Fruit fly (Drosophila melanogaster) whole organism, embryonic: ENCODE results near the gene RhoBTB.
A peak's percentile ranks its signal among the peaks of the same experiment; 100 is the strongest.

ENCODE experiments used
- Abd-B ChIP-seq: fragments of 200-800 bp; sonication (Bioruptor generic); optimal IDR thresholded peaks from 2 replicates; lab custom pipeline; 2018; ENCODE audit warnings: missing biosample characterization, mild to moderate bottlenecking, missing genetic modification characterization, moderate library complexity
- BtbVII ChIP-seq: fragments of 200-800 bp; sonication (Bioruptor generic); optimal IDR thresholded peaks from 3 replicates; lab custom pipeline; 2017; ENCODE audit warnings: missing biosample characterization, mild to moderate bottlenecking, missing genetic modification characterization
- CG10431 ChIP-seq: fragments of 200-800 bp; sonication (Bioruptor generic); optimal IDR thresholded peaks from 3 replicates; lab custom pipeline; 2018; ENCODE audit warnings: missing biosample characterization, mild to moderate bottlenecking, missing genetic modification characterization
- CG11504 ChIP-seq: fragments of 200-800 bp; sonication (Bioruptor generic); optimal IDR thresholded peaks from 3 replicates; lab custom pipeline; 2019; ENCODE audit warnings: missing biosample characterization, mild to moderate bottlenecking, missing genetic modification characterization, moderate library complexity
- CG11696 ChIP-seq: fragments of 200-800 bp; sonication (Bioruptor generic); IDR thresholded peaks from 2 replicates; pipeline ENCODE4 v1.3.6; 2022; ENCODE audit warnings: missing biosample characterization, missing genetic modification characterization
- CG12155 ChIP-seq: fragments of 200-800 bp; sonication (Bioruptor generic); optimal IDR thresholded peaks from 3 replicates; lab custom pipeline; 2016; ENCODE audit warnings: missing biosample characterization, missing genetic modification characterization
- CG12769 ChIP-seq: fragments of 200-800 bp; sonication (Bioruptor generic); optimal IDR thresholded peaks from 2 replicates; lab custom pipeline; 2019; ENCODE audit warnings: missing biosample characterization, mild to moderate bottlenecking, missing genetic modification characterization, moderate library complexity
- CG16815 ChIP-seq: fragments of 200-800 bp; sonication (Bioruptor generic); optimal IDR thresholded peaks from 3 replicates; lab custom pipeline; 2017; ENCODE audit warnings: missing biosample characterization, mild to moderate bottlenecking, missing genetic modification characterization
- CG16863 ChIP-seq: fragments of 200-800 bp; sonication (Bioruptor generic); optimal IDR thresholded peaks from 3 replicates; lab custom pipeline; 2016; ENCODE audit warnings: missing biosample characterization, missing genetic modification characterization
- CG17328 ChIP-seq: fragments of 200-800 bp; sonication (Bioruptor generic); IDR thresholded peaks from 2 replicates; pipeline ENCODE4 v1.3.6; 2022; ENCODE audit warnings: missing biosample characterization, missing genetic modification characterization
- CG17912 ChIP-seq: fragments of 200-800 bp; sonication (Bioruptor generic); optimal IDR thresholded peaks from 2 replicates; lab custom pipeline; 2018; ENCODE audit warnings: missing biosample characterization, mild to moderate bottlenecking, missing genetic modification characterization
- CG2120 ChIP-seq: fragments of 200-800 bp; sonication (Bioruptor generic); optimal IDR thresholded peaks from 3 replicates; lab custom pipeline; 2016; ENCODE audit warnings: missing biosample characterization, missing genetic modification characterization
- CG2199 ChIP-seq: fragments of 200-800 bp; sonication (Bioruptor generic); IDR thresholded peaks from 3 replicates; pipeline ENCODE4 v1.3.6; 2022; ENCODE audit warnings: missing biosample characterization, missing genetic modification characterization
- CG31224 ChIP-seq: fragments of 200-800 bp; sonication (Bioruptor generic); IDR thresholded peaks from 2 replicates; pipeline ENCODE4 v1.3.6; 2022; ENCODE audit warnings: missing biosample characterization, missing genetic modification characterization
- CG33213 ChIP-seq: fragments of 200-800 bp; sonication (Bioruptor generic); optimal IDR thresholded peaks from 3 replicates; lab custom pipeline; 2016; ENCODE audit warnings: missing biosample characterization, missing genetic modification characterization
- CG4282 ChIP-seq: fragments of 200-800 bp; sonication (Bioruptor generic); optimal IDR thresholded peaks from 2 replicates; lab custom pipeline; 2016; ENCODE audit warnings: missing biosample characterization, missing genetic modification characterization
- CG7357 ChIP-seq: fragments of 200-800 bp; sonication (Bioruptor generic); IDR thresholded peaks from 3 replicates; pipeline ENCODE4 v1.3.6; 2022; ENCODE audit warnings: missing biosample characterization, missing genetic modification characterization
- CG7745 ChIP-seq: fragments of 200-800 bp; sonication (Bioruptor generic); optimal IDR thresholded peaks from 2 replicates; lab custom pipeline; 2018; ENCODE audit warnings: missing biosample characterization, mild to moderate bottlenecking, missing genetic modification characterization, moderate library complexity
- CG7786 ChIP-seq: fragments of 200-800 bp; sonication (Bioruptor generic); optimal IDR thresholded peaks from 2 replicates; lab custom pipeline; 2016; ENCODE audit warnings: missing biosample characterization, missing genetic modification characterization
- CG7987 ChIP-seq: fragments of 200-800 bp; sonication (Bioruptor generic); optimal IDR thresholded peaks from 2 replicates; lab custom pipeline; 2018; ENCODE audit warnings: missing biosample characterization, mild to moderate bottlenecking, missing genetic modification characterization, moderate library complexity
- CG9215 ChIP-seq: fragments of 200-800 bp; sonication (Bioruptor generic); IDR thresholded peaks from 2 replicates; pipeline ENCODE4 v1.3.6; 2022; ENCODE audit warnings: missing biosample characterization, missing genetic modification characterization
- Camta ChIP-seq: fragments of 200-800 bp; sonication (Bioruptor generic); optimal IDR thresholded peaks from 2 replicates; lab custom pipeline; 2016; ENCODE audit warnings: missing biosample characterization, missing genetic modification characterization
- D19A ChIP-seq: fragments of 200-800 bp; optimal IDR thresholded peaks from 3 replicates; lab custom pipeline; 2019; ENCODE audit warnings: missing biosample characterization, mild to moderate bottlenecking, missing genetic modification characterization, moderate library complexity
- Dad ChIP-seq: fragments of 200-800 bp; sonication (Bioruptor generic); optimal IDR thresholded peaks from 3 replicates; lab custom pipeline; 2016; ENCODE audit warnings: missing biosample characterization, missing genetic modification characterization
- Dfd ChIP-seq, 2 experiments: fragments of >200 bp; optimal IDR thresholded peaks; 2 replicates each; lab custom pipeline; 2017; ENCODE audit warnings: missing biosample characterization in 2 of 2, missing genetic modification characterization in 2 of 2
- Dip3 ChIP-seq: fragments of 200-800 bp; sonication (Bioruptor generic); optimal IDR thresholded peaks from 3 replicates; lab custom pipeline; 2016; ENCODE audit warnings: missing biosample characterization, missing genetic modification characterization
- Hey ChIP-seq: fragments of 200-800 bp; sonication (Bioruptor generic); optimal IDR thresholded peaks from 3 replicates; lab custom pipeline; 2018; ENCODE audit warnings: missing biosample characterization, mild to moderate bottlenecking, missing genetic modification characterization
- Hmr ChIP-seq: fragments of 200-800 bp; sonication (Bioruptor generic); optimal IDR thresholded peaks from 3 replicates; lab custom pipeline; 2017; ENCODE audit warnings: mild to moderate bottlenecking, missing biosample characterization, missing genetic modification reagents, missing genetic modification characterization
- MESR4 ChIP-seq: fragments of 200-800 bp; sonication (Bioruptor generic); optimal IDR thresholded peaks from 2 replicates; lab custom pipeline; 2018; ENCODE audit warnings: missing biosample characterization, mild to moderate bottlenecking, missing genetic modification characterization, moderate library complexity
- Mrtf ChIP-seq: fragments of 200-800 bp; sonication (Bioruptor generic); IDR thresholded peaks from 3 replicates; pipeline ENCODE4 v1.3.6; 2022; ENCODE audit warnings: missing biosample characterization, missing genetic modification characterization
- PHDP ChIP-seq: fragments of 200-800 bp; sonication (Bioruptor generic); optimal IDR thresholded peaks from 3 replicates; lab custom pipeline; 2018; ENCODE audit warnings: missing biosample characterization, mild to moderate bottlenecking, missing genetic modification characterization, moderate library complexity
- Rfx ChIP-seq: fragments of 200-800 bp; sonication (Bioruptor generic); IDR thresholded peaks from 2 replicates; pipeline ENCODE4 v1.3.6; 2022; ENCODE audit warnings: missing biosample characterization, missing genetic modification characterization
- Usf ChIP-seq: fragments of 200-800 bp; sonication (Bioruptor generic); optimal IDR thresholded peaks from 2 replicates; lab custom pipeline; 2017; ENCODE audit warnings: missing genotype, missing biosample characterization, missing genetic modification characterization
- br ChIP-seq: fragments of >200 bp; optimal IDR thresholded peaks from 2 replicates; lab custom pipeline; 2017
- dan ChIP-seq: fragments of 200-800 bp; sonication (Bioruptor generic); IDR thresholded peaks from 2 replicates; pipeline ENCODE4 v1.3.6; 2022; ENCODE audit warnings: missing biosample characterization, missing genetic modification characterization
- dm ChIP-seq: fragments of 200-800 bp; sonication (Bioruptor generic); optimal IDR thresholded peaks from 3 replicates; lab custom pipeline; 2016; ENCODE audit warnings: missing biosample characterization, missing genetic modification characterization
- dpn ChIP-seq, 2 experiments: fragments of 200-800 bp; sonication (Bioruptor generic); optimal IDR thresholded peaks; 3 replicates each; lab custom pipeline; 2016; ENCODE audit warnings: missing biosample characterization in 2 of 2, missing genetic modification characterization in 2 of 2
- eyg ChIP-seq: fragments of 200-800 bp; sonication (Bioruptor generic); optimal IDR thresholded peaks from 3 replicates; lab custom pipeline; 2016; ENCODE audit warnings: missing biosample characterization, missing genetic modification characterization
- fd102C ChIP-seq: fragments of 200-800 bp; sonication (Bioruptor generic); optimal IDR thresholded peaks from 2 replicates; lab custom pipeline; 2018; ENCODE audit warnings: missing biosample characterization, mild to moderate bottlenecking, missing genetic modification characterization, moderate library complexity
- grn ChIP-seq: fragments of 200-800 bp; sonication (Bioruptor generic); optimal IDR thresholded peaks from 3 replicates; lab custom pipeline; 2017; ENCODE audit warnings: missing biosample characterization, missing genetic modification characterization
- jing ChIP-seq: fragments of 200-800 bp; sonication (Bioruptor generic); optimal IDR thresholded peaks from 2 replicates; lab custom pipeline; 2018; ENCODE audit warnings: missing biosample characterization, mild to moderate bottlenecking, missing genetic modification characterization
- kay ChIP-seq: fragments of 200-800 bp; sonication (Bioruptor generic); optimal IDR thresholded peaks from 2 replicates; lab custom pipeline; 2016; ENCODE audit warnings: missing biosample characterization, missing genetic modification characterization
- repo ChIP-seq: fragments of 200-800 bp; sonication (Bioruptor generic); optimal IDR thresholded peaks from 2 replicates; lab custom pipeline; 2016; ENCODE audit warnings: missing biosample characterization, missing genetic modification characterization
- sna ChIP-seq: fragments of 200-800 bp; sonication (Bioruptor generic); IDR thresholded peaks from 2 replicates; pipeline ENCODE4 v1.3.6; 2022; ENCODE audit warnings: missing biosample characterization, missing genetic modification characterization; ENCODE audit not compliant: partially characterized antibody
- sob ChIP-seq: fragments of 200-800 bp; sonication (Bioruptor generic); IDR thresholded peaks from 2 replicates; pipeline ENCODE4 v1.3.6; 2022; ENCODE audit warnings: missing biosample characterization, missing genetic modification characterization
- ssp ChIP-seq: fragments of 200-800 bp; sonication (Bioruptor generic); IDR thresholded peaks from 2 replicates; pipeline ENCODE4 v1.3.6; 2022; ENCODE audit warnings: missing biosample characterization, missing genetic modification characterization
- tup ChIP-seq: fragments of 200-800 bp; sonication (Bioruptor generic); optimal IDR thresholded peaks from 2 replicates; lab custom pipeline; 2016; ENCODE audit warnings: missing biosample characterization, mild to moderate bottlenecking, missing genetic modification characterization, moderate library complexity
- unpg ChIP-seq: fragments of 200-800 bp; sonication (Bioruptor generic); optimal IDR thresholded peaks from 3 replicates; lab custom pipeline; 2018; ENCODE audit warnings: missing biosample characterization, mild to moderate bottlenecking, missing genetic modification characterization, moderate library complexity
- wor ChIP-seq: fragments of 200-800 bp; sonication (Bioruptor generic); IDR thresholded peaks from 2 replicates; pipeline ENCODE4 v1.3.6; 2022; ENCODE audit warnings: missing biosample characterization, missing genetic modification characterization

RhoBTB gene

DNA sequence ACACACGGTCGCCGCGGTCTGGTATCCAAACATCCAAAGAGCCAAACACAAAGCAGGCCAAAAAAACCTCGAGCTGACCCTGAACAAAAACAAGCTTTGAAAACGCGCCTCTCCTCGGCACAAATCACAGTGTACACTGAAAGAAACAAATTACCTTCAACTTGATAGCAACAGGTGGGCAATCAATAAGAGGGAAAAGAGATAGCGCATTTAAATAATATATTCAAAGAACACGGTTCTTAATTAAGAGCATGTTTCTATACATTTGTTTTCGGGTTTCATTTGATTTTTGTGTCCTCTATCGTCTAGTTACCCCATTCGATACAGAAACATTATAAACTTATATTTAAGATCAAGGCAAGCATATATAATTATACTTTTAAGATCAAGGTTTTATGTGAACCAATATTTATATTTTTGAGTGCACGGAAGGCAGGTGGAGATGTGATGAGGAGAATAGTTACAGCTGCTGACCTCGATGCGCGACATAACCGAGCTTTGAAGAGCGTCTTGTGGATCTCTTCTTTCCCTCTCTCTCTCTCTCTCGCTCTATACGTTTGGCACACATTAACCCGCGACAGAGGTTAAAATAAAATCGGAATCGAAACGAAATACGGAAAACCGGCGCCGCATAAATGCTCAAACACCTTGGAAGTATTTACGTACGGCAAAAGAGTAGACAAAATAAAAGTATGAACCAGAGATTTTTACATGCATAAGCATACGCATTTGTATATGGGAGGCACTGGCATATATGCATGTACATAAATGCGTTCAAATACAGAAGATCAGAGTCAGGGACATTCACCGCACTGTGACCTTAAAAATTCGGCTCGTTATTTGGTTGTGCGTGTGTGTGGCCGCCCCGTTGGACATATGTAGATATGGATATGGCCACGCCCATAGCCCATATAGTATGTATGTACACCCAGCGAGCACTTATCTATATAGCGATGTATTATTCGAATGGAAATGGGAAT is 22.5 kb downstream of the RhoBTB start (continued):
- TF ChIP-seq Hmr (GFP tag; lab: Kevin White, UChicago): peak; percentile 88
- TF ChIP-seq Hey: no peak
- no peak for TF ChIP-seq CG4282
- peak; percentile 70; the same call in 1 of the 2 replicates for TF ChIP-seq sob
- TF ChIP-seq br (lab: Kevin White, UChicago): no peak
- peak; percentile 58 for TF ChIP-seq jing (GFP tag; lab: Kevin White, UChicago)
- peak; percentile 61 for TF ChIP-seq Dad (GFP tag; lab: Kevin White, UChicago)
- no peak for TF ChIP-seq sna (GFP tag; lab: Robert Waterston, UW)
- TF ChIP-seq CG11504 (tag; lab: Kevin White, UChicago): peak; percentile 92
- no peak; the same call in 2 of the 3 replicates for TF ChIP-seq CG2199 (GFP tag; lab: Robert Waterston, UW)
- TF ChIP-seq CG7786 (GFP tag; lab: Kevin White, UChicago): peak; percentile 63
- peak; percentile 56 for TF ChIP-seq CG10431
- peak; percentile 80 for TF ChIP-seq Rfx (GFP tag; lab: Robert Waterston, UW)
- peak; percentile 40; the same call in 1 of the 2 replicates for TF ChIP-seq wor (GFP tag; lab: Robert Waterston, UW)
- peak; percentile 56 for TF ChIP-seq CG12769
- no peak for TF ChIP-seq CG17912 (GFP tag; lab: Kevin White, UChicago)
- no peak for TF ChIP-seq fd102C (GFP tag; lab: Kevin White, UChicago)
- TF ChIP-seq D19A (tag; lab: Kevin White, UChicago): peak; percentile 84
- TF ChIP-seq dm (GFP tag; lab: Kevin White, UChicago): peak; percentile 47
- TF ChIP-seq CG7357 (GFP tag; lab: Robert Waterston, UW): peak; percentile 62
- peak; percentile 87 for TF ChIP-seq BtbVII
- peak; percentile 63; the same call in 1 of the 3 replicates for TF ChIP-seq Mrtf (GFP tag; lab: Robert Waterston, UW)
- TF ChIP-seq CG7987: peak; percentile 35
- peak; percentile 44 for TF ChIP-seq repo (GFP tag; lab: Kevin White, UChicago)
- peak; percentile 89 for TF ChIP-seq unpg
- peak; percentile 72 for TF ChIP-seq Dip3
- peak; percentile 62 for TF ChIP-seq CG17328
- TF ChIP-seq CG7745 (tag; lab: Kevin White, UChicago): no peak
- peak; percentile 60 for TF ChIP-seq CG16815 (GFP tag; lab: Kevin White, UChicago)
- TF ChIP-seq, all 482 proteins: peak for 383

DNA sequence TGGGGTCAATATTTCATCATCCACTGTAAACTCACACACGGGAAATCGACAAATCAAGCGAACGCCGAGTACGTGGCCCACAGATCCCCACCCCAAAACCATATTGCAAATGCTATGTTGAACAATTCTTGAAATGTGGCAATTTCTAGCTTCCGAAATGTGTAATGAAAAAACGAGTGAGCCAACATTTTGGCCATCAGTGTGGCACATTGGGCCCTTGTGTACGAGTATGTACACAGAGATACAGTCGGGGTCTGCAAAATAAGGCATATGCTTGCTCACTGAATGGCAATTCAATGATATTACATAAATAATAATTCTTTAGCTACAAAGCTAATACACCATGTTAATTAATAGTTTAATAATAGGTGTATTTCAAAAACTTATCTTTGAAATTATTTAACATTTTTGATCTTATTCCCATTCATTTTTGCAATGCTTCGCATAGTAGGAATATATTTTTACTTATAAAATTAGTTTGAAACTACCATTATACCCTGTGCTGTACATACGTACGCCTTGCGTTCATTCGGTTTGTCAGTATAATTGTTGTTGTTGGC is 23.6 kb downstream of the RhoBTB start:
- TF ChIP-seq ssp (GFP tag; lab: Robert Waterston, UW) (peak; percentile 70), tup (peak; percentile 56), kay (peak; percentile 80), CG12155 (peak; percentile 85), Hey (no peak), eyg (GFP tag; lab: Kevin White, UChicago) (peak; percentile 53), Camta (GFP tag; lab: Kevin White, UChicago) (peak; percentile 72), Abd-B (GFP tag; lab: Kevin White, UChicago) (peak; percentile 84), Usf (peak; percentile 70), CG33213 (GFP tag; lab: Kevin White, UChicago) (peak; percentile 65), dan (GFP tag; lab: Robert Waterston, UW) (no peak), dpn (GFP tag; optimal IDR thresholded peaks at IDR 0.05; lab: Kevin White, UChicago) (peak; percentile 84 to 88), grn (GFP tag; lab: Kevin White, UChicago) (no peak), unpg (peak; percentile 88), MESR4 (GFP tag; lab: Kevin White, UChicago) (peak; percentile 12), CG2120 (GFP tag; lab: Kevin White, UChicago) (peak; percentile 93), CG11696 (peak; percentile 95), CG9215 (GFP tag; lab: Robert Waterston, UW) (peak; percentile 83), CG16863 (GFP tag; lab: Kevin White, UChicago) (peak; percentile 80), Dfd (GFP tag; optimal IDR thresholded peaks at IDR 0.05; lab: Kevin White, UChicago) (no peak), PHDP (peak; percentile 92), CG31224 (GFP tag; lab: Robert Waterston, UW) (peak; percentile 68)
